Worm (Caenorhabditis elegans) whole organism, mixed stage, embryonic: ENCODE data around the gene hpo-30.

Experiments used
- M03D4.4 ChIP-seq: sonication (generic microtip); optimal IDR thresholded peaks from 2 replicates; lab custom pipeline; 2017; ENCODE audit warnings: mild to moderate bottlenecking, missing genetic modification characterization, missing compliant biosample characterization
- bed-3 ChIP-seq: fragments of 200-800 bp; sonication (Bioruptor generic); optimal IDR thresholded peaks from 3 replicates; lab custom pipeline; 2018; ENCODE audit warnings: mild to moderate bottlenecking, missing genetic modification characterization, moderate library complexity, missing compliant biosample characterization
- blmp-1 ChIP-seq: fragments of 150-350 bp; optimal IDR thresholded peaks from 2 replicates; lab custom pipeline; 2014; ENCODE audit warnings: missing biosample characterization, missing genetic modification characterization
- ceh-39 ChIP-seq: fragments of 150-350 bp; optimal IDR thresholded peaks from 2 replicates; lab custom pipeline; 2014; ENCODE audit warnings: missing biosample characterization, missing genetic modification characterization
- ceh-43 ChIP-seq: fragments of 200-800 bp; sonication (Bioruptor generic); optimal IDR thresholded peaks from 2 replicates; lab custom pipeline; 2018; ENCODE audit warnings: mild to moderate bottlenecking, missing genetic modification characterization, moderate library complexity, missing compliant biosample characterization
- ceh-83 ChIP-seq: fragments of 200-800 bp; sonication (Bioruptor generic); optimal IDR thresholded peaks from 2 replicates; lab custom pipeline; 2018; ENCODE audit warnings: mild to moderate bottlenecking, missing genetic modification characterization, missing compliant biosample characterization
- ces-1 ChIP-seq: fragments of 150-350 bp; optimal IDR thresholded peaks from 2 replicates; lab custom pipeline; 2014; ENCODE audit warnings: missing biosample characterization, missing genetic modification reagents, missing genetic modification characterization
- cnd-1 ChIP-seq: fragments of 200-800 bp; sonication (Bioruptor generic); optimal IDR thresholded peaks from 2 replicates; lab custom pipeline; 2018; ENCODE audit warnings: mild to moderate bottlenecking, missing genetic modification characterization, missing compliant biosample characterization
- drap-1 ChIP-seq: fragments of 200-800 bp; sonication (Bioruptor generic); optimal IDR thresholded peaks from 3 replicates; lab custom pipeline; 2018; ENCODE audit warnings: mild to moderate bottlenecking, missing genetic modification characterization, missing compliant biosample characterization
- elt-1 ChIP-seq: sonication (generic microtip); optimal IDR thresholded peaks from 2 replicates; lab custom pipeline; 2017; ENCODE audit warnings: missing genetic modification characterization, mild to moderate bottlenecking, missing compliant biosample characterization, antibody characterized with exemption, moderate library complexity, borderline replicate concordance; ENCODE audit not compliant: insufficient read depth
- elt-3 ChIP-seq: fragments of 150-350 bp; optimal IDR thresholded peaks from 2 replicates; lab custom pipeline; 2014; ENCODE audit warnings: missing biosample characterization, missing genetic modification characterization
- flh-1 ChIP-seq: fragments of 200-800 bp; sonication (Bioruptor generic); optimal IDR thresholded peaks from 2 replicates; lab custom pipeline; 2018; ENCODE audit warnings: mild to moderate bottlenecking, missing genetic modification characterization, moderate library complexity, missing compliant biosample characterization
- ham-2 ChIP-seq: fragments of 200-800 bp; sonication (Bioruptor generic); optimal IDR thresholded peaks from 2 replicates; lab custom pipeline; 2018; ENCODE audit warnings: mild to moderate bottlenecking, missing genetic modification characterization, missing compliant biosample characterization
- hlh-1 ChIP-seq: fragments of 150-350 bp; optimal IDR thresholded peaks from 2 replicates; lab custom pipeline; 2014; ENCODE audit warnings: missing biosample characterization, missing genetic modification reagents, missing genetic modification characterization
- lin-13 ChIP-seq: fragments of 150-350 bp; optimal IDR thresholded peaks from 2 replicates; lab custom pipeline; 2014; ENCODE audit warnings: missing biosample characterization, missing genetic modification characterization
- lin-32 ChIP-seq: fragments of 200-800 bp; sonication (Bioruptor generic); optimal IDR thresholded peaks from 2 replicates; lab custom pipeline; 2018; ENCODE audit warnings: mild to moderate bottlenecking, missing genetic modification characterization, missing compliant biosample characterization
- lsy-2 ChIP-seq: fragments of 150-350 bp; optimal IDR thresholded peaks from 2 replicates; lab custom pipeline; 2014; ENCODE audit warnings: missing biosample characterization, missing genetic modification characterization
- mab-5 ChIP-seq: fragments of 150-350 bp; optimal IDR thresholded peaks from 2 replicates; lab custom pipeline; 2014; ENCODE audit warnings: missing biosample characterization, missing genetic modification characterization
- mep-1 ChIP-seq: fragments of 150-350 bp; optimal IDR thresholded peaks from 2 replicates; lab custom pipeline; 2017; ENCODE audit warnings: missing biosample characterization, missing genetic modification reagents, missing genetic modification characterization, inconsistent platforms
- mls-2 ChIP-seq: sonication (generic microtip); optimal IDR thresholded peaks from 2 replicates; lab custom pipeline; 2016; ENCODE audit warnings: mild to moderate bottlenecking, missing genetic modification characterization, moderate library complexity, missing compliant biosample characterization
- nhr-12 ChIP-seq: fragments of 150-350 bp; optimal IDR thresholded peaks from 2 replicates; lab custom pipeline; 2014; ENCODE audit warnings: missing biosample characterization, missing genetic modification characterization
- nhr-2 ChIP-seq: fragments of 150-350 bp; optimal IDR thresholded peaks from 2 replicates; lab custom pipeline; 2014; ENCODE audit warnings: missing biosample characterization, missing genetic modification characterization
- nhr-237 ChIP-seq: fragments of 150-350 bp; optimal IDR thresholded peaks from 2 replicates; lab custom pipeline; 2014; ENCODE audit warnings: missing biosample characterization, missing genetic modification characterization
- nhr-28 ChIP-seq: fragments of 150-350 bp; optimal IDR thresholded peaks from 2 replicates; lab custom pipeline; 2014; ENCODE audit warnings: missing biosample characterization, missing genetic modification characterization
- nhr-76 ChIP-seq: sonication (generic microtip); optimal IDR thresholded peaks from 2 replicates; lab custom pipeline; 2017; ENCODE audit warnings: missing biosample characterization, missing genetic modification characterization
- pha-4 ChIP-seq: fragments of 150-350 bp; optimal IDR thresholded peaks from 2 replicates; lab custom pipeline; 2018; ENCODE audit warnings: missing biosample characterization, missing genetic modification reagents, missing genetic modification characterization
- sem-2 ChIP-seq: fragments of 200-800 bp; sonication (Bioruptor generic); optimal IDR thresholded peaks from 2 replicates; lab custom pipeline; 2018; ENCODE audit warnings: mild to moderate bottlenecking, missing genetic modification characterization, missing compliant biosample characterization
- snpc-4 ChIP-seq: fragments of 150-350 bp; optimal IDR thresholded peaks from 2 replicates; lab custom pipeline; 2014; ENCODE audit warnings: missing biosample characterization, missing genetic modification characterization
- sptf-1 ChIP-seq: sonication (generic microtip); optimal IDR thresholded peaks from 2 replicates; lab custom pipeline; 2017; ENCODE audit warnings: mild to moderate bottlenecking, missing genetic modification characterization, moderate library complexity, missing compliant biosample characterization
- tbx-8 ChIP-seq: fragments of 200-800 bp; sonication (Bioruptor generic); optimal IDR thresholded peaks from 2 replicates; lab custom pipeline; 2018; ENCODE audit warnings: mild to moderate bottlenecking, missing genetic modification characterization, moderate library complexity, missing compliant biosample characterization
- unc-120 ChIP-seq: sonication (generic microtip); optimal IDR thresholded peaks from 2 replicates; lab custom pipeline; 2017; ENCODE audit warnings: missing genetic modification characterization, missing compliant biosample characterization; ENCODE audit not compliant: poor library complexity, severe bottlenecking
- unc-39 ChIP-seq: fragments of 150-350 bp; optimal IDR thresholded peaks from 2 replicates; lab custom pipeline; 2014; ENCODE audit warnings: missing biosample characterization, missing genetic modification characterization
- unc-62 ChIP-seq: fragments of 150-350 bp; optimal IDR thresholded peaks from 2 replicates; lab custom pipeline; 2014; ENCODE audit warnings: missing biosample characterization, missing genetic modification reagents, missing genetic modification characterization
- zip-8 ChIP-seq: fragments of 150-350 bp; optimal IDR thresholded peaks from 2 replicates; lab custom pipeline; 2014; ENCODE audit warnings: missing biosample characterization, missing genetic modification characterization
- ztf-11 ChIP-seq: fragments of 150-350 bp; optimal IDR thresholded peaks from 2 replicates; lab custom pipeline; 2014; ENCODE audit warnings: missing biosample characterization, missing genetic modification characterization

The hpo-30 gene

ce11 chrV:12294091-12294490 is 16.1 kb downstream of the hpo-30 start:
- TF ChIP-seq nhr-12 (no peak), flh-1 (GFP tag; lab: Kevin White, UChicago) (no peak), ces-1 (GFP tag; lab: Kevin White, UChicago) (no peak), ztf-11 (tag; lab: Kevin White, UChicago) (no peak), lin-13 (tag; lab: Kevin White, UChicago) (no peak), unc-120 (tag; lab: Kevin White, UChicago) (no peak)

- no peak for TF ChIP-seq mab-5 (tag; lab: Kevin White, UChicago)
- TF ChIP-seq pha-4: peak; percentile 74
- TF ChIP-seq bed-3 (GFP tag; lab: Kevin White, UChicago): peak; percentile 39
- no peak for TF ChIP-seq nhr-28
- peak; percentile 23 for TF ChIP-seq unc-120 (tag; lab: Kevin White, UChicago)
- TF ChIP-seq drap-1 (GFP tag; lab: Kevin White, UChicago): peak; percentile 76
- peak; percentile 73 for TF ChIP-seq ceh-39
- peak; percentile 81 for TF ChIP-seq M03D4.4
- no peak for TF ChIP-seq ztf-11 (tag; lab: Kevin White, UChicago)
- peak; percentile 64 for TF ChIP-seq nhr-237 (tag; lab: Kevin White, UChicago)
- peak; percentile 94 for TF ChIP-seq mep-1 (tag; lab: Kevin White, UChicago)
- no peak for TF ChIP-seq snpc-4 (tag; lab: Kevin White, UChicago)
- TF ChIP-seq hlh-1 (tag; lab: Kevin White, UChicago): peak; percentile 38
- peak; percentile 73 for TF ChIP-seq cnd-1 (tag; lab: Kevin White, UChicago)
- TF ChIP-seq zip-8 (tag; lab: Kevin White, UChicago): no peak
- no peak for TF ChIP-seq elt-1 (tag; lab: Kevin White, UChicago)
- TF ChIP-seq unc-62 (GFP tag; lab: Kevin White, UChicago): peak; percentile 29
- TF ChIP-seq sem-2 (GFP tag; lab: Kevin White, UChicago): no peak
- peak; percentile 24 for TF ChIP-seq ces-1 (GFP tag; lab: Kevin White, UChicago)
- TF ChIP-seq nhr-2 (tag; lab: Kevin White, UChicago): no peak
- TF ChIP-seq ham-2 (GFP tag; lab: Kevin White, UChicago): no peak
- no peak for TF ChIP-seq nhr-12
- no peak for TF ChIP-seq elt-3 (tag; lab: Kevin White, UChicago)
- TF ChIP-seq ceh-43 (GFP tag; lab: Kevin White, UChicago): peak; percentile 64
- TF ChIP-seq unc-39 (tag; lab: Kevin White, UChicago): no peak
- TF ChIP-seq lsy-2 (tag; lab: Kevin White, UChicago): peak; percentile 87
- peak; percentile 82 for TF ChIP-seq lin-13 (tag; lab: Kevin White, UChicago)
- TF ChIP-seq nhr-76: no peak
- TF ChIP-seq ceh-83 (GFP tag; lab: Kevin White, UChicago): peak; percentile 60
- TF ChIP-seq blmp-1 (tag; lab: Kevin White, UChicago): no peak
- no peak for TF ChIP-seq flh-1 (GFP tag; lab: Kevin White, UChicago)
- peak; percentile 38 for TF ChIP-seq mls-2 (tag; lab: Kevin White, UChicago)
- no peak for TF ChIP-seq tbx-8 (GFP tag; lab: Kevin White, UChicago)
- TF ChIP-seq sptf-1 (tag; lab: Kevin White, UChicago): peak; percentile 88
- no peak for TF ChIP-seq lin-32 (GFP tag; lab: Kevin White, UChicago)
Observed at ce11 chrV:12291587-12291986, 18.6 kb downstream of the hpo-30 start, which contains the start of the genes srpa-68 and srh-16. Gene srpa-68, minus strand, starts transcription at chrV:12291658. Gene srh-16, plus strand, starts transcription at chrV:12291861.

ce11 chrV:12288577-12288976 is 21.6 kb downstream of the hpo-30 start, which contains the start of gene rskd-1:
Gene rskd-1, minus strand, starts transcription at chrV:12288615.
- TF ChIP-seq pha-4 (peak; percentile 45), snpc-4 (tag; lab: Kevin White, UChicago) (no peak), nhr-76 (no peak), blmp-1 (tag; lab: Kevin White, UChicago) (no peak), lin-13 (tag; lab: Kevin White, UChicago) (no peak)

- TF ChIP-seq unc-62 (GFP tag; lab: Kevin White, UChicago): peak; percentile 13
- TF ChIP-seq unc-39 (tag; lab: Kevin White, UChicago): no peak
Observed at ce11 chrV:12287667-12288066, 22.5 kb downstream of the hpo-30 start.
